Worm (Caenorhabditis elegans): ENCODE measurements around the gene R11D1.4.

- no peak for TF ChIP-seq mdl-1 (tag; optimal IDR thresholded peaks at IDR 0.05)
- TF ChIP-seq unc-62 (GFP tag; optimal IDR thresholded peaks at IDR 0.05), result no peak
Measured at ce11 chrV:12701613-12702012, 12.4 kb downstream of the R11D1.4 start.

Measured in whole organism, L2 larva.